Worm (Caenorhabditis elegans): ENCODE measurements around the gene his-31.

- TF ChIP-seq fkh-10 (GFP tag; optimal IDR thresholded peaks at IDR 0.05): no peak
- TF ChIP-seq T23F11.4 (GFP tag; optimal IDR thresholded peaks at IDR 0.05): no peak
- TF ChIP-seq nfya-1 (tag; optimal IDR thresholded peaks at IDR 0.05): no peak
- no peak for TF ChIP-seq ceh-18 (tag; optimal IDR thresholded peaks at IDR 0.05)
- TF ChIP-seq ceh-19 (GFP tag; optimal IDR thresholded peaks at IDR 0.05): no peak
- no peak for TF ChIP-seq ceh-30 (tag; optimal IDR thresholded peaks at IDR 0.05)
- no peak for TF ChIP-seq C08G9.2 (tag; optimal IDR thresholded peaks at IDR 0.05)
- TF ChIP-seq ceh-9 (tag; optimal IDR thresholded peaks at IDR 0.05): no peak
- no peak for TF ChIP-seq rnt-1 (tag; optimal IDR thresholded peaks at IDR 0.05)
Observed at ce11 chrIV:8367887-8368286, 34.1 kb upstream of the his-31 start.

All from whole organism, late embryonic.